Fruit fly (Drosophila melanogaster): ENCODE measurements around the gene Bhmt.

DNA sequence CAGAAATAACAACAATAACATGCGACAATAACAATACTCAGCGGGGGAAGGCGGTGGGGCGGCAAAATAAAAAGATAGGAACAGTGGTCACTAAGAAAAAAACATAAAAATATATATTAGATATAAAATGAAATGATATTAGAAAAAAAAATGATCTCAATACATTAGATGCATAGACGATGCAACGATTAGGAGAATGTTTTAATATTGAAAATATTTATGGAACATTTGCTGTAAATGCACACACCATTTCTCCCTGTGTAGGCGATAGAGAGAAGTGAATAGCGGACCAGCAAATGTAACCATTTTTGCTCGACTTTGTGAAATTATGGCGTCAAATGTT lies 9.1 kb upstream of the Bhmt start:
- TF ChIP-seq CTCF (optimal IDR thresholded peaks at IDR 0.05) (no peak), CG8478 (optimal IDR thresholded peaks at IDR 0.05) (no peak)
